Worm (Caenorhabditis elegans) whole organism, late embryonic: ENCODE measurements around the gene srsx-31.

Experiments used
- C38D4.7 ChIP-seq: fragments of 200-800 bp; sonication (Bioruptor generic); optimal IDR thresholded peaks from 2 replicates; lab custom pipeline; 2018; ENCODE audit warnings: mild to moderate bottlenecking, missing genetic modification characterization, moderate library complexity, missing compliant biosample characterization
- F13H6.1 ChIP-seq: sonication (generic microtip); optimal IDR thresholded peaks from 2 replicates; lab custom pipeline; 2016; ENCODE audit warnings: missing genetic modification characterization, missing compliant biosample characterization
- K02D7.2 ChIP-seq: sonication (generic microtip); optimal IDR thresholded peaks from 2 replicates; lab custom pipeline; 2017; ENCODE audit warnings: mild to moderate bottlenecking, missing genetic modification characterization, missing compliant biosample characterization
- K09A11.1 ChIP-seq: sonication (generic microtip); optimal IDR thresholded peaks from 2 replicates; lab custom pipeline; 2017; ENCODE audit warnings: antibody characterized with exemption, mild to moderate bottlenecking, missing genetic modification characterization, missing compliant biosample characterization; ENCODE audit not compliant: insufficient read depth
- ahr-1 ChIP-seq: sonication (generic microtip); optimal IDR thresholded peaks from 2 replicates; lab custom pipeline; 2016; ENCODE audit warnings: missing genetic modification characterization, missing compliant biosample characterization
- ama-1 ChIP-seq: fragments of 150-350 bp; optimal IDR thresholded peaks from 2 replicates; lab custom pipeline; 2014
- ceh-14 ChIP-seq: sonication (generic microtip); optimal IDR thresholded peaks from 2 replicates; lab custom pipeline; 2016; ENCODE audit warnings: missing genotype, missing genetic modification characterization, missing compliant biosample characterization
- ceh-2 ChIP-seq: sonication (generic microtip); optimal IDR thresholded peaks from 2 replicates; lab custom pipeline; 2016; ENCODE audit warnings: missing genotype, missing genetic modification characterization, missing compliant biosample characterization
- ceh-24 ChIP-seq: sonication (generic microtip); optimal IDR thresholded peaks from 2 replicates; lab custom pipeline; 2016; ENCODE audit warnings: mild to moderate bottlenecking, missing genetic modification characterization, missing compliant biosample characterization
- ceh-45 ChIP-seq: fragments of 200-800 bp; sonication (Bioruptor generic); IDR thresholded peaks from 2 replicates; pipeline ENCODE4 v1.3.6; 2022; ENCODE audit warnings: missing genetic modification reagents, missing genetic modification characterization, missing compliant biosample characterization
- ceh-48 ChIP-seq: sonication (generic microtip); optimal IDR thresholded peaks from 2 replicates; lab custom pipeline; 2016; ENCODE audit warnings: missing genetic modification characterization, inconsistent platforms, missing compliant biosample characterization
- ceh-6 ChIP-seq: fragments of 200-800 bp; sonication (Bioruptor generic); optimal IDR thresholded peaks from 2 replicates; lab custom pipeline; 2018; ENCODE audit warnings: mild to moderate bottlenecking, missing genetic modification characterization, missing compliant biosample characterization
- ceh-9 ChIP-seq: sonication (generic microtip); optimal IDR thresholded peaks from 2 replicates; lab custom pipeline; 2016; ENCODE audit warnings: mild to moderate bottlenecking, missing genetic modification characterization, inconsistent platforms, missing compliant biosample characterization
- dve-1 ChIP-seq: sonication (generic microtip); optimal IDR thresholded peaks from 2 replicates; lab custom pipeline; 2017; ENCODE audit warnings: antibody characterized with exemption, mild to moderate bottlenecking, missing genetic modification characterization, missing compliant biosample characterization
- eyg-1 ChIP-seq: sonication (generic microtip); optimal IDR thresholded peaks from 2 replicates; lab custom pipeline; 2016; ENCODE audit warnings: missing genotype, missing genetic modification characterization, missing compliant biosample characterization
- fax-1 ChIP-seq: sonication (generic microtip); optimal IDR thresholded peaks from 2 replicates; lab custom pipeline; 2016; ENCODE audit warnings: missing genotype, missing genetic modification characterization, missing compliant biosample characterization
- fkh-6 ChIP-seq: sonication (generic microtip); optimal IDR thresholded peaks from 2 replicates; lab custom pipeline; 2016; ENCODE audit warnings: missing genetic modification characterization, missing compliant biosample characterization
- gmeb-2 ChIP-seq: sonication (generic microtip); optimal IDR thresholded peaks from 2 replicates; lab custom pipeline; 2016; ENCODE audit warnings: missing genetic modification characterization, inconsistent platforms, missing compliant biosample characterization
- hlh-15 ChIP-seq: sonication (generic microtip); optimal IDR thresholded peaks from 2 replicates; lab custom pipeline; 2016; ENCODE audit warnings: missing genetic modification characterization, missing compliant biosample characterization
- hlh-8 ChIP-seq: sonication (generic microtip); optimal IDR thresholded peaks from 2 replicates; lab custom pipeline; 2016; ENCODE audit warnings: missing genotype, missing genetic modification characterization, missing compliant biosample characterization
- lim-6 ChIP-seq: sonication (generic microtip); optimal IDR thresholded peaks from 2 replicates; lab custom pipeline; 2016; ENCODE audit warnings: missing genetic modification characterization, missing compliant biosample characterization
- lin-11 ChIP-seq: fragments of 200-800 bp; sonication (Bioruptor generic); optimal IDR thresholded peaks from 2 replicates; lab custom pipeline; 2018; ENCODE audit warnings: mild to moderate bottlenecking, missing genetic modification characterization, missing compliant biosample characterization
- madf-2 ChIP-seq: sonication (generic microtip); optimal IDR thresholded peaks from 2 replicates; lab custom pipeline; 2017; ENCODE audit warnings: missing genetic modification characterization, missing compliant biosample characterization
- mec-3 ChIP-seq: sonication (generic microtip); optimal IDR thresholded peaks from 2 replicates; lab custom pipeline; 2016; ENCODE audit warnings: borderline replicate concordance, missing genetic modification characterization, missing compliant biosample characterization
- nfya-1 ChIP-seq: sonication (generic microtip); optimal IDR thresholded peaks from 2 replicates; lab custom pipeline; 2017; ENCODE audit warnings: missing genetic modification characterization, mild to moderate bottlenecking, missing compliant biosample characterization, antibody characterized with exemption, moderate library complexity
- nhr-11 ChIP-seq: fragments of 150-350 bp; optimal IDR thresholded peaks from 2 replicates; lab custom pipeline; 2014; ENCODE audit warnings: missing biosample characterization, missing genetic modification characterization
- npax-4 ChIP-seq: sonication (generic microtip); optimal IDR thresholded peaks from 2 replicates; lab custom pipeline; 2016; ENCODE audit warnings: missing genetic modification characterization, missing compliant biosample characterization
- odd-2 ChIP-seq: sonication (generic microtip); optimal IDR thresholded peaks from 2 replicates; lab custom pipeline; 2017; ENCODE audit warnings: antibody characterized with exemption, mild to moderate bottlenecking, missing genetic modification characterization, missing compliant biosample characterization
- pag-3 ChIP-seq: sonication (generic microtip); optimal IDR thresholded peaks from 2 replicates; lab custom pipeline; 2016; ENCODE audit warnings: missing compliant biosample characterization, missing genetic modification characterization, borderline replicate concordance
- pqm-1 ChIP-seq: sonication (generic microtip); optimal IDR thresholded peaks from 2 replicates; lab custom pipeline; 2016; ENCODE audit warnings: missing genetic modification characterization, missing compliant biosample characterization
- ref-2 ChIP-seq: sonication (generic microtip); optimal IDR thresholded peaks from 2 replicates; lab custom pipeline; 2016; ENCODE audit warnings: missing genetic modification characterization, missing compliant biosample characterization
- rnt-1 ChIP-seq: sonication (generic microtip); optimal IDR thresholded peaks from 2 replicates; lab custom pipeline; 2016; ENCODE audit warnings: missing genetic modification characterization, missing compliant biosample characterization
- sdc-2 ChIP-seq: sonication (generic microtip); optimal IDR thresholded peaks from 2 replicates; lab custom pipeline; 2016; ENCODE audit warnings: missing genotype, missing genetic modification characterization, missing compliant biosample characterization
- syd-9 ChIP-seq: sonication (generic microtip); optimal IDR thresholded peaks from 2 replicates; lab custom pipeline; 2016; ENCODE audit warnings: mild to moderate bottlenecking, missing genetic modification characterization, moderate library complexity, missing compliant biosample characterization
- tbx-7 ChIP-seq: sonication (generic microtip); optimal IDR thresholded peaks from 2 replicates; lab custom pipeline; 2016; ENCODE audit warnings: missing genotype, missing genetic modification characterization, missing compliant biosample characterization
- unc-42 ChIP-seq: sonication (generic microtip); optimal IDR thresholded peaks from 2 replicates; lab custom pipeline; 2016; ENCODE audit warnings: missing genotype, missing genetic modification characterization, missing compliant biosample characterization
- unc-86 ChIP-seq: sonication (generic microtip); optimal IDR thresholded peaks from 2 replicates; lab custom pipeline; 2016; ENCODE audit warnings: missing genetic modification characterization, missing compliant biosample characterization
- zip-5 ChIP-seq: sonication (generic microtip); optimal IDR thresholded peaks from 2 replicates; lab custom pipeline; 2016; ENCODE audit warnings: missing genetic modification characterization, missing compliant biosample characterization

The srsx-31 gene

DNA sequence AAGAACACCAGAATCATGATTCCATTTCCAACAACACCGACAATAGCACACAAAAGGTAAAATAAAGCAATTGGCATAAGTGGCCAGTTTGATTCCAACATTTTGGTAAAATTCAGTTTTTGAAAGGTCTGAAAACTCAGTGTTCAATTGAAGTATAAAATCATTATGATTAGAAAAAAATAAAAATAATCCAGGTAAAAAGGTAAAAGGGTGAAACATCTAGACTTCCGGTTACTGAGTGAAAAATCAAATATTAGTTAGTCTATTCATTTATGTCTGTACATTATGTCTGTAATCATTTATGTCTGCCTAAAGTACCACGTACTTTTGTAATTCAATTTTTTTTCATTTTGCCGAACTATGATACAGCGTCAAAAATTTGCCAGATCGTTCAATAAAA is at the start of gene srsx-31:
Gene srsx-31 (minus strand): TSS at position 101 of the 400 bp plus-strand sequence.
- no peak for TF ChIP-seq unc-86 (tag; lab: Kevin White, UChicago)
- TF ChIP-seq K09A11.1 (tag; lab: Kevin White, UChicago) = no peak
- no peak for TF ChIP-seq rnt-1
- no peak for TF ChIP-seq pqm-1 (tag; lab: Kevin White, UChicago)

DNA sequence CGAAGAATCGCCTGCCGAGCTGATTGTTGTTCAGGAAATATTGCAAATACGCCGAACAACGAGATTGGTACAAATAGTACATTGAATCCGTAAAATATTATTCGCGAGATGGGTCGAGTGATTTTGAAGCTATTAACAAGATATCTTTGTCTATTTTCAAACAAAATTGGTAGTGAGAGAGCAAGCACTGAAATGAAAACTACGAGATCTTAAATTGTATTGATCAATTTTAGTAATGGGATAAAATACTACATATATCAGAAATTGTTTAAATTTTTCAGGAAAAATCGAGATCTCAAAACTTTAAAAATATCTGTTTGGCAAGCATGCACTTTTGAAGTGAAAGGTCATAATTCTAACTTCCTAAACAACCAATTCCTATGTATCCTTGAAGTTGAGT is 49.3 kb upstream of the srsx-31 start:
- TF ChIP-seq syd-9 (tag; lab: Kevin White, UChicago) = no peak
- no peak for TF ChIP-seq unc-42
- TF ChIP-seq dve-1 = no peak
- no peak for TF ChIP-seq ceh-45 (GFP tag; lab: Robert Waterston, UW)
- no peak for TF ChIP-seq ama-1
- no peak for TF ChIP-seq hlh-15 (tag; lab: Kevin White, UChicago)
- no peak for TF ChIP-seq K02D7.2 (tag; lab: Kevin White, UChicago)
- no peak for TF ChIP-seq tbx-7
- TF ChIP-seq fkh-6 = no peak
- TF ChIP-seq nhr-11 (tag; lab: Kevin White, UChicago) = no peak
- TF ChIP-seq ref-2 (tag; lab: Kevin White, UChicago) = no peak
- no peak for TF ChIP-seq odd-2 (tag; lab: Kevin White, UChicago)

DNA sequence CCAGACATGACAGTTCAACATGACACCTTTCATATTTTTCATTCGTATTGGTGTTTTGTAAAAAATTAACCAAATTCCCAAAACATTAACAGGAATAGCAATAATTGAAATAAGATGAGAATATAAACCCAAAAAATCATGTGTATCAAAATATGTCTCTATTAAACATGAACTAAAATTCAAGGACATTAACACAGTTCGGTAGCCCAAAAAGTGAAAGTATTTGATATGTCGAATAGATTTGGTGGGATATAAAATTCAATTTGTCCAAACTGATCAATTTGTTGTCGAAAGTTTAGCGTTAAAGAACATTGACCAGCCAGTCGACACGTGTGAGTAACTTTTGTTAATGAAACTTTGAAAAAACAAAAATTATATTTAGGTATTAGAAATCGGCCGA is 47.8 kb upstream of the srsx-31 start, which contains the start of gene srh-46:
Gene srh-46 (minus strand): TSS at position 189 of the 400 bp plus-strand sequence.
- TF ChIP-seq ceh-24 (tag; lab: Kevin White, UChicago) (no peak), dve-1 (no peak), ahr-1 (no peak), lin-11 (tag; lab: Kevin White, UChicago) (no peak), pqm-1 (tag; lab: Kevin White, UChicago) (no peak), F13H6.1 (tag; lab: Kevin White, UChicago) (no peak), ceh-14 (tag; lab: Kevin White, UChicago) (no peak), hlh-8 (no peak), rnt-1 (no peak), odd-2 (tag; lab: Kevin White, UChicago) (no peak), gmeb-2 (no peak), fkh-6 (no peak), tbx-7 (no peak), ceh-2 (tag; lab: Kevin White, UChicago) (no peak), nfya-1 (no peak), ceh-9 (tag; lab: Kevin White, UChicago) (no peak), lim-6 (tag; lab: Kevin White, UChicago) (no peak), mec-3 (tag; lab: Kevin White, UChicago) (no peak), eyg-1 (no peak), C38D4.7 (GFP tag; lab: Kevin White, UChicago) (no peak)

DNA sequence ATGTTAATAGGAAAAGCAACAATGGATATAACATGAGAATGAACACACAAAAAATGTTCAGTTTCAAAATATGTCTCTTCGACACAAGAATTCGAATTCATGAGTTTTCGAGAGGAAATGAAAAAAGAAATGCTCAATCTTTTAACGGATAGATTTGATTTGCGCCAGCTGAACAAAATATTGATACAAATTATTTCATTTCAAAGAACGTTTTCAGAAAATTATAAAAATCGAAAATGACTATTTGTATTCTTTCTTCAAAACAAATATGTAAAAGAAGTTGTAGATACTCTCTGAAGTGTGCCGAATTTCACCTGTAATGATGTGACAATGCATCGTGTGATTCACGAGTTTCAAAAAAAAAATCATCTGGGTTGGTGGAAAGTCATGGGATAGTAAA is 45.7 kb upstream of the srsx-31 start, which contains the start of gene srh-47:
Gene srh-47 (minus strand): TSS at position 101 of the 400 bp plus-strand sequence.
- TF ChIP-seq sdc-2 (no peak), ceh-6 (GFP tag; lab: Kevin White, UChicago) (no peak), hlh-8 (no peak), pag-3 (tag; lab: Kevin White, UChicago) (no peak), pqm-1 (tag; lab: Kevin White, UChicago) (no peak), ceh-9 (tag; lab: Kevin White, UChicago) (no peak), fax-1 (tag; lab: Kevin White, UChicago) (no peak), zip-5 (tag; lab: Kevin White, UChicago) (no peak), ahr-1 (no peak), ceh-24 (tag; lab: Kevin White, UChicago) (no peak), F13H6.1 (tag; lab: Kevin White, UChicago) (no peak), ceh-48 (tag; lab: Kevin White, UChicago) (no peak), npax-4 (tag; lab: Kevin White, UChicago) (no peak), madf-2 (no peak), unc-42 (no peak), fkh-6 (no peak)
